Worm (Caenorhabditis elegans) whole organism, L1 larva: ENCODE data around the gene gtl-2.

ENCODE experiments used
- C16A3.4 ChIP-seq: fragments of 150-350 bp; optimal IDR thresholded peaks from 2 replicates; lab custom pipeline; 2014; ENCODE audit warnings: missing biosample characterization, missing genetic modification characterization
- F16B12.6 ChIP-seq: fragments of 150-350 bp; optimal IDR thresholded peaks from 2 replicates; lab custom pipeline; 2014; ENCODE audit warnings: missing biosample characterization, missing genetic modification characterization
- alr-1 ChIP-seq: fragments of 200-800 bp; sonication (Bioruptor generic); optimal IDR thresholded peaks from 2 replicates; lab custom pipeline; 2018; ENCODE audit warnings: borderline replicate concordance, mild to moderate bottlenecking, missing genetic modification characterization, missing compliant biosample characterization
- aly-2 ChIP-seq: fragments of 150-350 bp; optimal IDR thresholded peaks from 2 replicates; lab custom pipeline; 2014; ENCODE audit warnings: missing biosample characterization, missing genetic modification characterization
- ama-1 ChIP-seq: fragments of 150-350 bp; optimal IDR thresholded peaks from 2 replicates; lab custom pipeline; 2014
- blmp-1 ChIP-seq: fragments of 150-350 bp; optimal IDR thresholded peaks from 2 replicates; lab custom pipeline; 2014; ENCODE audit warnings: missing biosample characterization, missing genetic modification characterization
- ceh-63 ChIP-seq: fragments of 200-800 bp; sonication (Bioruptor generic); optimal IDR thresholded peaks from 2 replicates; lab custom pipeline; 2018; ENCODE audit warnings: mild to moderate bottlenecking, missing genetic modification characterization, missing compliant biosample characterization
- ceh-88 ChIP-seq: fragments of 200-800 bp; sonication (Bioruptor generic); IDR thresholded peaks from 2 replicates; pipeline ENCODE4 v1.3.6; 2022; ENCODE audit warnings: missing genetic modification characterization, missing compliant biosample characterization
- ceh-90 ChIP-seq: sonication (generic microtip); optimal IDR thresholded peaks from 2 replicates; lab custom pipeline; 2016; ENCODE audit warnings: missing genetic modification characterization, missing compliant biosample characterization
- ces-1 ChIP-seq: fragments of 150-350 bp; optimal IDR thresholded peaks from 2 replicates; lab custom pipeline; 2014; ENCODE audit warnings: missing biosample characterization, missing genetic modification reagents, missing genetic modification characterization
- dsc-1 ChIP-seq: sonication (generic microtip); optimal IDR thresholded peaks from 2 replicates; lab custom pipeline; 2016; ENCODE audit warnings: mild to moderate bottlenecking, missing genetic modification characterization, missing compliant biosample characterization
- efl-1 ChIP-seq, 4 experiments: fragments of 150-350 bp; optimal IDR thresholded peaks in 3 of 4; peaks in 1 of 4; 1 replicate in 1 of 4; 2 replicates in 3 of 4; lab custom pipeline; 2014; ENCODE audit warnings: missing biosample characterization in 2 of 4, missing genetic modification characterization in 2 of 4, missing genetic modification reagents in 2 of 4
- elt-3 ChIP-seq, 6 experiments: fragments of 150-350 bp in 1 of 6; sonication (generic microtip); optimal IDR thresholded peaks; 2 replicates each; lab custom pipeline; 2017 to 2018; ENCODE audit warnings: missing biosample characterization in 6 of 6, missing genetic modification characterization in 6 of 6, inconsistent platforms in 1 of 6
- ets-5 ChIP-seq: fragments of 200-800 bp; sonication (Bioruptor generic); IDR thresholded peaks from 2 replicates; pipeline ENCODE4 v1.3.6; 2022; ENCODE audit warnings: missing genetic modification characterization, missing compliant biosample characterization
- fkh-10 ChIP-seq: sonication (generic microtip); optimal IDR thresholded peaks from 2 replicates; lab custom pipeline; 2017; ENCODE audit warnings: missing biosample characterization, missing genetic modification reagents, missing genetic modification characterization
- fos-1 ChIP-seq: fragments of 150-350 bp; optimal IDR thresholded peaks from 2 replicates; lab custom pipeline; 2014; ENCODE audit warnings: missing biosample characterization, missing genetic modification characterization
- hlh-17 ChIP-seq: fragments of 200-800 bp; sonication (Bioruptor generic); optimal IDR thresholded peaks from 2 replicates; lab custom pipeline; 2018; ENCODE audit warnings: missing genetic modification characterization, mild to moderate bottlenecking, missing compliant biosample characterization, moderate library complexity, borderline replicate concordance
- irx-1 ChIP-seq: sonication (generic microtip); optimal IDR thresholded peaks from 2 replicates; lab custom pipeline; 2016; ENCODE audit warnings: missing genetic modification characterization, missing compliant biosample characterization
- lin-15B ChIP-seq: fragments of 150-350 bp; sonication (generic microtip); optimal IDR thresholded peaks from 3 replicates; lab custom pipeline; 2014; ENCODE audit warnings: missing biosample characterization, missing genetic modification characterization
- lin-35 ChIP-seq, 2 experiments: fragments of 150-350 bp; optimal IDR thresholded peaks; 2 replicates each; lab custom pipeline; 2014; ENCODE audit warnings: missing biosample characterization in 2 of 2, missing genetic modification characterization in 2 of 2, missing genetic modification reagents in 2 of 2
- mab-9 ChIP-seq: fragments of 200-800 bp; sonication (Bioruptor generic); IDR thresholded peaks from 2 replicates; pipeline ENCODE4 v1.3.6; 2022; ENCODE audit warnings: missing genetic modification reagents, missing genetic modification characterization, missing compliant biosample characterization
- mep-1 ChIP-seq: fragments of 150-350 bp; optimal IDR thresholded peaks from 2 replicates; lab custom pipeline; 2014; ENCODE audit warnings: missing biosample characterization, missing genetic modification characterization
- nhr-47 ChIP-seq: sonication (generic microtip); optimal IDR thresholded peaks from 2 replicates; lab custom pipeline; 2016; ENCODE audit warnings: mild to moderate bottlenecking, missing genetic modification characterization, moderate library complexity, missing compliant biosample characterization
- nhr-85 ChIP-seq: sonication (generic microtip); peaks from one replicate; lab custom pipeline; 2016; ENCODE audit warnings: missing genetic modification characterization, inconsistent platforms, missing compliant biosample characterization
- snpc-4 ChIP-seq: fragments of 150-350 bp; optimal IDR thresholded peaks from 2 replicates; lab custom pipeline; 2014; ENCODE audit warnings: missing biosample characterization, missing genetic modification characterization
- snu-23 ChIP-seq: sonication (generic microtip); optimal IDR thresholded peaks from 2 replicates; lab custom pipeline; 2016; ENCODE audit warnings: missing genetic modification characterization, missing compliant biosample characterization
- sptf-1 ChIP-seq: fragments of 150-350 bp; optimal IDR thresholded peaks from 2 replicates; lab custom pipeline; 2014; ENCODE audit warnings: missing biosample characterization, missing genetic modification characterization
- tbx-2 ChIP-seq: sonication (generic microtip); optimal IDR thresholded peaks from 2 replicates; lab custom pipeline; 2016; ENCODE audit warnings: missing genetic modification characterization, missing compliant biosample characterization
- tlp-1 ChIP-seq: fragments of 150-350 bp; optimal IDR thresholded peaks from 2 replicates; lab custom pipeline; 2014; ENCODE audit warnings: missing biosample characterization, missing genetic modification characterization
- unc-130 ChIP-seq: fragments of 150-350 bp; optimal IDR thresholded peaks from 2 replicates; lab custom pipeline; 2017; ENCODE audit warnings: missing biosample characterization, missing genetic modification characterization, inconsistent platforms
- unc-30 ChIP-seq: sonication (generic microtip); optimal IDR thresholded peaks from 2 replicates; lab custom pipeline; 2017; ENCODE audit warnings: missing biosample characterization, missing genetic modification characterization
- unc-62 ChIP-seq: fragments of 150-350 bp; optimal IDR thresholded peaks from 2 replicates; lab custom pipeline; 2014; ENCODE audit warnings: missing biosample characterization, missing genetic modification reagents, missing genetic modification characterization
- unc-86 ChIP-seq: sonication (generic microtip); optimal IDR thresholded peaks from 2 replicates; lab custom pipeline; 2016; ENCODE audit warnings: missing genetic modification characterization, missing compliant biosample characterization
- unc-98 ChIP-seq: fragments of 200-800 bp; sonication (Bioruptor generic); IDR thresholded peaks from 2 replicates; pipeline ENCODE4 v1.3.6; 2022; ENCODE audit warnings: missing genetic modification characterization, missing compliant biosample characterization
- vab-15 ChIP-seq: sonication (generic microtip); optimal IDR thresholded peaks from 2 replicates; lab custom pipeline; 2017; ENCODE audit warnings: missing genotype, mild to moderate bottlenecking, missing genetic modification characterization, missing compliant biosample characterization
- xbp-1 ChIP-seq: sonication (generic microtip); optimal IDR thresholded peaks from 2 replicates; lab custom pipeline; 2016; ENCODE audit warnings: missing genetic modification characterization, missing compliant biosample characterization
- zip-4 ChIP-seq: fragments of 200-800 bp; sonication (Bioruptor generic); optimal IDR thresholded peaks from 2 replicates; lab custom pipeline; 2018; ENCODE audit warnings: mild to moderate bottlenecking, missing genetic modification characterization, moderate library complexity, missing compliant biosample characterization
- ztf-11 ChIP-seq, 2 experiments: sonication (generic microtip); optimal IDR thresholded peaks; 2 replicates each; lab custom pipeline; 2016 to 2017; ENCODE audit warnings: missing genetic modification characterization in 2 of 2, missing biosample characterization in 1 of 2, missing compliant biosample characterization in 1 of 2

The gtl-2 gene

DNA sequence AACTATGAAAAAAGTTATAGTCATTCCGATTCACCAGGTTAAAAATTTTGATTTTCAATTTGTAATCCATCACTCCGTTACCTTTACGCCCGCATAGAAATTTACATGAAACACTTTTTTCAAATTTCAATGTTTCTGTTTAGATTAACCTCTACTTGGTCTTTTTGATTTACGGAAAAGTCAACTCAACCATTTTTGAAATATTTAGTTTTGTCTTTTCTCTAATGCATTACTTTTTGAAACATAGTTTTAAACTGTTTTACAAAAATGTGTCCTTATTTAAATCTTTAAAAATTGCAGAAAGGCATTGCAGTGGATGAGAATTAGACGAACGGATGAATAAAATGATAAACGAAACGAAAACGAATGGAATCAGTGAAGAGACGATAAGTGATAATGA, at the start of gene gtl-2:
gtl-2 (plus strand) TSS at position 301 of the 400 bp plus-strand sequence.
- TF ChIP-seq mep-1 (tag; lab: Kevin White, UChicago) (no peak), xbp-1 (tag; lab: Kevin White, UChicago) (no peak), unc-30 (no peak), ets-5 (GFP tag; lab: Robert Waterston, UW) (no peak), nhr-85 (no peak), unc-130 (tag; lab: Kevin White, UChicago) (no peak), lin-15B (no peak), alr-1 (no peak), unc-62 (GFP tag; lab: Kevin White, UChicago) (no peak), elt-3 (tag; optimal IDR thresholded peaks at IDR 0.05; lab: Kevin White, UChicago) (no peak), blmp-1 (no peak), F16B12.6 (tag; lab: Kevin White, UChicago) (no peak), sptf-1 (tag; lab: Kevin White, UChicago) (no peak), efl-1 (optimal IDR thresholded peaks at IDR 0.05; lab: Kevin White, UChicago) (no peak), efl-1 (GFP tag; optimal IDR thresholded peaks at IDR 0.05 in 1 of 2; lab: Kevin White, UChicago) (no peak), C16A3.4 (tag; lab: Kevin White, UChicago) (no peak), snpc-4 (tag; lab: Kevin White, UChicago) (no peak)

DNA sequence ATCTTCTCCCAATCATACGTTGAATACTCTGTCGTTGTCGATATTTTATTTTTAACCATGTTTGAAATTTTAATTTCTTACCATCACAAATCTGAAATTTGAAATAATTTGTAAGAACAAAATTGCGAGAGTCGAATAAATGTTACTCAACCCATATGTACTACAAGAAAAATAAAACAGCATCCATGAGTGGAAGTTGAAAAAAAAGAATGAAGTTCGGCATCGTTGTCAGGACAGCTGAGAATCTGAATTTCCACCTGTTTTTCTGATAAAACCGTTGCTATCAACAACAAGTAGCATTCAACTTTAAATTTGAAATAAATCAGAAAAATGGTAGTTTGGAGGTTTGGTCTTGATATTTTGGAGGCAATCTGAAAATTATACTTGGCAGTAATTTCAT, 49.4 kb upstream of the gtl-2 start, which contains the start of gene C29F4.3:
C29F4.3 (minus strand) TSS at position 101 of the 400 bp plus-strand sequence.
- TF ChIP-seq tbx-2 (tag; lab: Kevin White, UChicago) = no peak

DNA sequence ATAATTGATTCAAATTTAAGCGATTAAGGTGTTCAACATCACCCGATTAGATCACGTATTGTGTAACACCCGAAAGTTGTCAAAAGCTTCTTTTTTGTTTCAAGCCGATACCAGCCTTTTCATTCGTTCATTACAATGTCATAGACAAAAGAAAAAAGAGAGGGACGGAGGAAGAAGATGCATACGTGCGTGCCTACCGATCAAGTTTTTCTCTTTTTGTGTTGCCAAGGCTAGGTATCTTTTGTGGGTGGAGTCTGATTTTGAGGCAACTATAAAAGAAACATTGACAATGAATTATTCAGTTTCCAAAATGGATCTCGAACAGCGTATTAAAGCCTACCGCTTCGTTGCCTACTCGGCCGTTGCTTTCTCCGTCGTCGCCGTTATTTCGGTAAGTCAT, 48.0 kb upstream of the gtl-2 start, which contains the start of gene col-125:
col-125 (plus strand) TSS at position 301 of the 400 bp plus-strand sequence.
- TF ChIP-seq sptf-1 (tag; lab: Kevin White, UChicago) (no peak), unc-86 (tag; lab: Kevin White, UChicago) (no peak), vab-15 (tag; lab: Kevin White, UChicago) (no peak), F16B12.6 (tag; lab: Kevin White, UChicago) (no peak), ces-1 (no peak), tlp-1 (no peak), mab-9 (GFP tag; lab: Robert Waterston, UW) (no peak), efl-1 (optimal IDR thresholded peaks at IDR 0.05; lab: Kevin White, UChicago) (no peak), efl-1 (GFP tag; optimal IDR thresholded peaks at IDR 0.05 in 1 of 2; lab: Kevin White, UChicago) (peak in 1 of 2 experiments; percentile 21), blmp-1 (peak; percentile 29), xbp-1 (tag; lab: Kevin White, UChicago) (no peak), ztf-11 (tag; optimal IDR thresholded peaks at IDR 0.05; lab: Kevin White, UChicago) (no peak), ama-1 (lab: Kevin White, UChicago) (no peak), unc-98 (no peak), nhr-47 (tag; lab: Kevin White, UChicago) (no peak), hlh-17 (no peak)

DNA sequence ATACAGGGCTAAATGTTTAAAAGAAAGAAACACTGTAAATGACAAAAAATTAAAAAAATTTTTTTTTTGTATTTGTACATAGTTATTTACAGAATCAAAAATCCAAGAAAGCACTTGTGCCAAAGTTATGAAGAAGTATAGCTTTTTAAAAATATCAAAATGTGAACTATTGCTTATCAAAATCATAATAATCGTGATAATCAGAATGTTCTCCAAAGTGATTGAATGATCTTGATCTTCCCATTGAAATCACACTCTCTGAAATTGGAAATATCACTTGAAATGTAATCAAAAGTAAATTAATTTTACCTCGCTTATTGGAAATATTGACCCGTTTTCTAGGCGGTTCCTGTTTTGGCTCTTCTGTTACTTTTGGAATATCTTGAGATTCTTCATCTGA, 46.7 kb upstream of the gtl-2 start:
- TF ChIP-seq ceh-90 = no peak
- TF ChIP-seq dsc-1 (tag; lab: Kevin White, UChicago) = no peak
- no peak for TF ChIP-seq zip-4 (GFP tag; lab: Kevin White, UChicago)
- no peak for TF ChIP-seq irx-1 (tag; lab: Kevin White, UChicago)
- TF ChIP-seq aly-2 (tag; lab: Kevin White, UChicago) = no peak
- TF ChIP-seq lin-35 (GFP tag; optimal IDR thresholded peaks at IDR 0.05; lab: Kevin White, UChicago) = no peak
- TF ChIP-seq xbp-1 (tag; lab: Kevin White, UChicago) = no peak
- no peak for TF ChIP-seq snpc-4 (tag; lab: Kevin White, UChicago)
- TF ChIP-seq unc-130 (tag; lab: Kevin White, UChicago) = no peak
- TF ChIP-seq fkh-10 (GFP tag; lab: Kevin White, UChicago) = no peak
- no peak for TF ChIP-seq ceh-88
- no peak for TF ChIP-seq snu-23 (GFP tag; lab: Kevin White, UChicago)
- TF ChIP-seq lin-15B = no peak
- TF ChIP-seq ceh-63 (GFP tag; lab: Kevin White, UChicago) = no peak
- TF ChIP-seq fos-1 (tag; lab: Kevin White, UChicago) = no peak
